Worm (Caenorhabditis elegans) whole organism, L2 larva: Measurements from ENCODE around the gene clec-27.

Experiments
- F13H6.1 ChIP-seq: sonication (generic microtip); optimal IDR thresholded peaks from 2 replicates; lab custom pipeline; 2016; ENCODE audit warnings: missing genetic modification characterization, missing compliant biosample characterization
- ama-1 ChIP-seq: fragments of 150-350 bp; optimal IDR thresholded peaks from 2 replicates; lab custom pipeline; 2018; ENCODE audit warnings: inconsistent platforms
- snpc-4 ChIP-seq: fragments of 150-350 bp; optimal IDR thresholded peaks from 2 replicates; lab custom pipeline; 2014; ENCODE audit warnings: missing biosample characterization, missing genetic modification characterization

- TF ChIP-seq F13H6.1 (no peak), snpc-4 (no peak), ama-1 (lab: Kevin White, UChicago) (no peak)
Observed at ce11 chrV:16840961-16841360, 13.5 kb upstream of the clec-27 start, which contains the start of gene clec-40.
